Worm (Caenorhabditis elegans) whole organism, mixed stage, embryonic: ENCODE results near the gene C30A5.10.

ENCODE experiments used
- M03D4.4 ChIP-seq: sonication (generic microtip); optimal IDR thresholded peaks from 2 replicates; lab custom pipeline; 2017; ENCODE audit warnings: mild to moderate bottlenecking, missing genetic modification characterization, missing compliant biosample characterization
- bed-3 ChIP-seq: fragments of 200-800 bp; sonication (Bioruptor generic); optimal IDR thresholded peaks from 3 replicates; lab custom pipeline; 2018; ENCODE audit warnings: mild to moderate bottlenecking, missing genetic modification characterization, moderate library complexity, missing compliant biosample characterization
- blmp-1 ChIP-seq: fragments of 150-350 bp; optimal IDR thresholded peaks from 2 replicates; lab custom pipeline; 2014; ENCODE audit warnings: missing biosample characterization, missing genetic modification characterization
- ceh-39 ChIP-seq: fragments of 150-350 bp; optimal IDR thresholded peaks from 2 replicates; lab custom pipeline; 2014; ENCODE audit warnings: missing biosample characterization, missing genetic modification characterization
- ceh-43 ChIP-seq: fragments of 200-800 bp; sonication (Bioruptor generic); optimal IDR thresholded peaks from 2 replicates; lab custom pipeline; 2018; ENCODE audit warnings: mild to moderate bottlenecking, missing genetic modification characterization, moderate library complexity, missing compliant biosample characterization
- ceh-83 ChIP-seq: fragments of 200-800 bp; sonication (Bioruptor generic); optimal IDR thresholded peaks from 2 replicates; lab custom pipeline; 2018; ENCODE audit warnings: mild to moderate bottlenecking, missing genetic modification characterization, missing compliant biosample characterization
- ces-1 ChIP-seq: fragments of 150-350 bp; optimal IDR thresholded peaks from 2 replicates; lab custom pipeline; 2014; ENCODE audit warnings: missing biosample characterization, missing genetic modification reagents, missing genetic modification characterization
- drap-1 ChIP-seq: fragments of 200-800 bp; sonication (Bioruptor generic); optimal IDR thresholded peaks from 3 replicates; lab custom pipeline; 2018; ENCODE audit warnings: mild to moderate bottlenecking, missing genetic modification characterization, missing compliant biosample characterization
- elt-1 ChIP-seq: sonication (generic microtip); optimal IDR thresholded peaks from 2 replicates; lab custom pipeline; 2017; ENCODE audit warnings: missing genetic modification characterization, mild to moderate bottlenecking, missing compliant biosample characterization, antibody characterized with exemption, moderate library complexity, borderline replicate concordance; ENCODE audit not compliant: insufficient read depth
- elt-3 ChIP-seq: fragments of 150-350 bp; optimal IDR thresholded peaks from 2 replicates; lab custom pipeline; 2014; ENCODE audit warnings: missing biosample characterization, missing genetic modification characterization
- flh-1 ChIP-seq: fragments of 200-800 bp; sonication (Bioruptor generic); optimal IDR thresholded peaks from 2 replicates; lab custom pipeline; 2018; ENCODE audit warnings: mild to moderate bottlenecking, missing genetic modification characterization, moderate library complexity, missing compliant biosample characterization
- ham-2 ChIP-seq: fragments of 200-800 bp; sonication (Bioruptor generic); optimal IDR thresholded peaks from 2 replicates; lab custom pipeline; 2018; ENCODE audit warnings: mild to moderate bottlenecking, missing genetic modification characterization, missing compliant biosample characterization
- hlh-1 ChIP-seq: fragments of 150-350 bp; optimal IDR thresholded peaks from 2 replicates; lab custom pipeline; 2014; ENCODE audit warnings: missing biosample characterization, missing genetic modification reagents, missing genetic modification characterization
- lin-13 ChIP-seq: fragments of 150-350 bp; optimal IDR thresholded peaks from 2 replicates; lab custom pipeline; 2014; ENCODE audit warnings: missing biosample characterization, missing genetic modification characterization
- lin-32 ChIP-seq: fragments of 200-800 bp; sonication (Bioruptor generic); optimal IDR thresholded peaks from 2 replicates; lab custom pipeline; 2018; ENCODE audit warnings: mild to moderate bottlenecking, missing genetic modification characterization, missing compliant biosample characterization
- lsy-2 ChIP-seq: fragments of 150-350 bp; optimal IDR thresholded peaks from 2 replicates; lab custom pipeline; 2014; ENCODE audit warnings: missing biosample characterization, missing genetic modification characterization
- mab-5 ChIP-seq: fragments of 150-350 bp; optimal IDR thresholded peaks from 2 replicates; lab custom pipeline; 2014; ENCODE audit warnings: missing biosample characterization, missing genetic modification characterization
- mep-1 ChIP-seq: fragments of 150-350 bp; optimal IDR thresholded peaks from 2 replicates; lab custom pipeline; 2017; ENCODE audit warnings: missing biosample characterization, missing genetic modification reagents, missing genetic modification characterization, inconsistent platforms
- mls-2 ChIP-seq: sonication (generic microtip); optimal IDR thresholded peaks from 2 replicates; lab custom pipeline; 2016; ENCODE audit warnings: mild to moderate bottlenecking, missing genetic modification characterization, moderate library complexity, missing compliant biosample characterization
- nhr-12 ChIP-seq: fragments of 150-350 bp; optimal IDR thresholded peaks from 2 replicates; lab custom pipeline; 2014; ENCODE audit warnings: missing biosample characterization, missing genetic modification characterization
- nhr-2 ChIP-seq: fragments of 150-350 bp; optimal IDR thresholded peaks from 2 replicates; lab custom pipeline; 2014; ENCODE audit warnings: missing biosample characterization, missing genetic modification characterization
- nhr-28 ChIP-seq: fragments of 150-350 bp; optimal IDR thresholded peaks from 2 replicates; lab custom pipeline; 2014; ENCODE audit warnings: missing biosample characterization, missing genetic modification characterization
- nhr-76 ChIP-seq: sonication (generic microtip); optimal IDR thresholded peaks from 2 replicates; lab custom pipeline; 2017; ENCODE audit warnings: missing biosample characterization, missing genetic modification characterization
- pha-4 ChIP-seq: fragments of 150-350 bp; optimal IDR thresholded peaks from 2 replicates; lab custom pipeline; 2018; ENCODE audit warnings: missing biosample characterization, missing genetic modification reagents, missing genetic modification characterization
- sem-2 ChIP-seq: fragments of 200-800 bp; sonication (Bioruptor generic); optimal IDR thresholded peaks from 2 replicates; lab custom pipeline; 2018; ENCODE audit warnings: mild to moderate bottlenecking, missing genetic modification characterization, missing compliant biosample characterization
- snpc-4 ChIP-seq: fragments of 150-350 bp; optimal IDR thresholded peaks from 2 replicates; lab custom pipeline; 2014; ENCODE audit warnings: missing biosample characterization, missing genetic modification characterization
- sptf-1 ChIP-seq: sonication (generic microtip); optimal IDR thresholded peaks from 2 replicates; lab custom pipeline; 2017; ENCODE audit warnings: mild to moderate bottlenecking, missing genetic modification characterization, moderate library complexity, missing compliant biosample characterization
- tbx-8 ChIP-seq: fragments of 200-800 bp; sonication (Bioruptor generic); optimal IDR thresholded peaks from 2 replicates; lab custom pipeline; 2018; ENCODE audit warnings: mild to moderate bottlenecking, missing genetic modification characterization, moderate library complexity, missing compliant biosample characterization
- unc-120 ChIP-seq: sonication (generic microtip); optimal IDR thresholded peaks from 2 replicates; lab custom pipeline; 2017; ENCODE audit warnings: missing genetic modification characterization, missing compliant biosample characterization; ENCODE audit not compliant: poor library complexity, severe bottlenecking
- unc-39 ChIP-seq: fragments of 150-350 bp; optimal IDR thresholded peaks from 2 replicates; lab custom pipeline; 2014; ENCODE audit warnings: missing biosample characterization, missing genetic modification characterization
- unc-62 ChIP-seq: fragments of 150-350 bp; optimal IDR thresholded peaks from 2 replicates; lab custom pipeline; 2014; ENCODE audit warnings: missing biosample characterization, missing genetic modification reagents, missing genetic modification characterization
- zip-8 ChIP-seq: fragments of 150-350 bp; optimal IDR thresholded peaks from 2 replicates; lab custom pipeline; 2014; ENCODE audit warnings: missing biosample characterization, missing genetic modification characterization
- ztf-11 ChIP-seq: fragments of 150-350 bp; optimal IDR thresholded peaks from 2 replicates; lab custom pipeline; 2014; ENCODE audit warnings: missing biosample characterization, missing genetic modification characterization

Gene C30A5.10

DNA sequence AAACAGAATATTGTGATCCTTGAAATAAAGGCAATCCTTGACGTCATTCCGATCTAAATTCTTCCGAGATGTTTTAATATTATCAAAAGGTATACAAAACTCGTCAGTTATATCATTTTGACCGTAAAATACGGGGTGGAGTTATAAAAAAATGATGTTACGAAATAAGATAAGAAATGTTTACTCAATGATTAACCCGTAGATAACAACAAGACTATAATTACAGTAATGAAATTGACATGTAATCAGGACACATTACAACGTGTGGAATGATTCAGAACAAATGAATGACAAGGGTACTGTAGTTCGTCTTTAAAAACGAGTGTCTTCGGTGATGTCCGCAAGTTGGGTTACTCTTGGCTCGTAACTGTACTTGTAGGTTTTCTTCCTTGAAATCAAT, 28.2 kb upstream of the C30A5.10 start, which contains the start of gene tsp-2:
Gene tsp-2, minus strand, starts transcription at position 109 of the 400 bp plus-strand sequence.
- TF ChIP-seq lsy-2 (tag; lab: Kevin White, UChicago) (no peak), pha-4 (no peak)

- TF ChIP-seq nhr-12 (tag; lab: Kevin White, UChicago) (no peak), mab-5 (no peak), hlh-1 (tag; lab: Kevin White, UChicago) (no peak), ces-1 (GFP tag; lab: Kevin White, UChicago) (no peak), lin-13 (tag; lab: Kevin White, UChicago) (no peak), ham-2 (GFP tag; lab: Kevin White, UChicago) (no peak), M03D4.4 (tag; lab: Kevin White, UChicago) (no peak), ceh-39 (tag; lab: Kevin White, UChicago) (no peak), sptf-1 (tag; lab: Kevin White, UChicago) (no peak), ceh-43 (no peak), zip-8 (no peak), blmp-1 (tag; lab: Kevin White, UChicago) (no peak), snpc-4 (tag; lab: Kevin White, UChicago) (no peak), pha-4 (no peak)
Measured at ce11 chrIII:8235880-8236279, 26.2 kb upstream of the C30A5.10 start, which contains the start of gene C02F5.5. C02F5.5 (plus strand) TSS chrIII:8236180.

- TF ChIP-seq lin-32 (GFP tag; lab: Kevin White, UChicago) (no peak), elt-1 (no peak), ces-1 (GFP tag; lab: Kevin White, UChicago) (no peak), sem-2 (GFP tag; lab: Kevin White, UChicago) (no peak), ham-2 (GFP tag; lab: Kevin White, UChicago) (no peak), nhr-12 (tag; lab: Kevin White, UChicago) (no peak), mls-2 (tag; lab: Kevin White, UChicago) (no peak), ceh-43 (no peak), flh-1 (GFP tag; lab: Kevin White, UChicago) (no peak), unc-62 (GFP tag; lab: Kevin White, UChicago) (no peak), unc-120 (no peak), mab-5 (no peak), nhr-76 (tag; lab: Kevin White, UChicago) (no peak), zip-8 (no peak), ceh-83 (no peak), hlh-1 (tag; lab: Kevin White, UChicago) (no peak), M03D4.4 (tag; lab: Kevin White, UChicago) (no peak), bed-3 (GFP tag; lab: Kevin White, UChicago) (no peak), ztf-11 (tag; lab: Kevin White, UChicago) (no peak)
Measured at ce11 chrIII:8235358-8235757, 25.7 kb upstream of the C30A5.10 start, which contains the start of gene C02F5.14. C02F5.14 (minus strand) TSS chrIII:8235514.

ce11 chrIII:8232634-8233033, 23.0 kb upstream of the C30A5.10 start, which contains the start of gene henn-1:
henn-1 (plus strand) TSS chrIII:8232651.
- TF ChIP-seq zip-8: no peak
- TF ChIP-seq elt-3 (tag; lab: Kevin White, UChicago): no peak
- TF ChIP-seq lin-13 (tag; lab: Kevin White, UChicago): no peak
- TF ChIP-seq drap-1: no peak
- no peak for TF ChIP-seq hlh-1 (tag; lab: Kevin White, UChicago)
- TF ChIP-seq lin-32 (GFP tag; lab: Kevin White, UChicago): no peak
- no peak for TF ChIP-seq ceh-39 (tag; lab: Kevin White, UChicago)
- no peak for TF ChIP-seq lsy-2 (tag; lab: Kevin White, UChicago)
- no peak for TF ChIP-seq tbx-8 (GFP tag; lab: Kevin White, UChicago)
- TF ChIP-seq nhr-28 (tag; lab: Kevin White, UChicago): no peak
- TF ChIP-seq nhr-76 (tag; lab: Kevin White, UChicago): no peak
- no peak for TF ChIP-seq bed-3 (GFP tag; lab: Kevin White, UChicago)
- TF ChIP-seq ceh-43: no peak
- TF ChIP-seq nhr-12 (tag; lab: Kevin White, UChicago): no peak
- no peak for TF ChIP-seq ztf-11 (tag; lab: Kevin White, UChicago)
- TF ChIP-seq ham-2 (GFP tag; lab: Kevin White, UChicago): no peak
- no peak for TF ChIP-seq nhr-2 (tag; lab: Kevin White, UChicago)

DNA sequence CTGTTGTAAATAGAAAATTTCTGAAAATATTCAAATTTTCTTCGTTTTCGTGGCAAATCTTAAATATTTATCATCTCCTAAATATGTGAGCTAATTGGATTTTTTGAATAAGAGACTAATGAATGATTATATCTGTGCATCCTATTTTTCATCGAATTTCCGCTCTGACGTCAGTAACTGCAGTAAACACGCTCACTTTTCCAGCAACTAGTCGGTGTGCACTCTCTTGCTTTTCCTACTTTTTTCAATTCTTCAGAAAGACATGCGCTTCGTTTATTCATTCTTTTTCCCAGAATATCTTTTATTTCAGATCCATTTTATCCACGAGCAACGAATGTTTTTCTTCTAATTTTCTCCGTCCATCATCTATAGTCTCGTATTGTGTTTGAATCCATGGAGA, 19.8 kb upstream of the C30A5.10 start:
- TF ChIP-seq mab-5: no peak
- no peak for TF ChIP-seq M03D4.4 (tag; lab: Kevin White, UChicago)
- TF ChIP-seq unc-39 (tag; lab: Kevin White, UChicago): no peak
- no peak for TF ChIP-seq mep-1 (tag; lab: Kevin White, UChicago)
- TF ChIP-seq sem-2 (GFP tag; lab: Kevin White, UChicago): no peak
- no peak for TF ChIP-seq lin-32 (GFP tag; lab: Kevin White, UChicago)
- no peak for TF ChIP-seq elt-3 (tag; lab: Kevin White, UChicago)
- TF ChIP-seq zip-8: no peak
- no peak for TF ChIP-seq tbx-8 (GFP tag; lab: Kevin White, UChicago)
- no peak for TF ChIP-seq snpc-4 (tag; lab: Kevin White, UChicago)
- TF ChIP-seq ceh-83: no peak
- no peak for TF ChIP-seq flh-1 (GFP tag; lab: Kevin White, UChicago)
- no peak for TF ChIP-seq nhr-28 (tag; lab: Kevin White, UChicago)
- TF ChIP-seq nhr-12 (tag; lab: Kevin White, UChicago): no peak
- no peak for TF ChIP-seq ztf-11 (tag; lab: Kevin White, UChicago)
- TF ChIP-seq drap-1: no peak
- no peak for TF ChIP-seq ceh-43
